Fruit fly (Drosophila melanogaster) whole organism, prepupa: ENCODE measurements around the gene Nrx-1.

Experiments used
- Blimp-1 ChIP-seq: fragments of 200-800 bp; sonication (Bioruptor generic); optimal IDR thresholded peaks from 3 replicates; lab custom pipeline; 2017; ENCODE audit warnings: missing biosample characterization, missing genetic modification characterization, mild to moderate bottlenecking, moderate library complexity, missing genetic modification reagents
- CG10631 ChIP-seq: fragments of 200-800 bp; sonication (Bioruptor generic); optimal IDR thresholded peaks from 2 replicates; lab custom pipeline; 2016; ENCODE audit warnings: missing biosample characterization, missing genetic modification characterization
- CG16779 ChIP-seq: fragments of 200-800 bp; sonication (Bioruptor generic); optimal IDR thresholded peaks from 3 replicates; lab custom pipeline; 2017; ENCODE audit warnings: missing biosample characterization, mild to moderate bottlenecking, missing genetic modification characterization
- CG4318 ChIP-seq: fragments of 200-800 bp; sonication (Bioruptor generic); optimal IDR thresholded peaks from 3 replicates; lab custom pipeline; 2017; ENCODE audit warnings: missing biosample characterization, mild to moderate bottlenecking, missing genetic modification characterization
- Ets96B ChIP-seq: fragments of 200-800 bp; optimal IDR thresholded peaks from 2 replicates; lab custom pipeline; 2019; ENCODE audit warnings: missing biosample characterization, mild to moderate bottlenecking, missing genetic modification characterization, moderate library complexity
- Sox102F ChIP-seq: fragments of 200-800 bp; sonication (Bioruptor generic); optimal IDR thresholded peaks from 2 replicates; lab custom pipeline; 2016; ENCODE audit warnings: missing biosample characterization, mild to moderate bottlenecking, missing genetic modification characterization
- Sox15 ChIP-seq: fragments of 200-800 bp; sonication (Bioruptor generic); optimal IDR thresholded peaks from 3 replicates; lab custom pipeline; 2016; ENCODE audit warnings: missing biosample characterization, missing genetic modification characterization
- fd59A ChIP-seq: fragments of 200-800 bp; sonication (Bioruptor generic); optimal IDR thresholded peaks from 2 replicates; lab custom pipeline; 2017; ENCODE audit warnings: missing biosample characterization, mild to moderate bottlenecking, missing genetic modification characterization, missing genetic modification reagents
- lz ChIP-seq: fragments of 200-800 bp; sonication (Bioruptor generic); optimal IDR thresholded peaks from 3 replicates; lab custom pipeline; 2016; ENCODE audit warnings: missing biosample characterization, missing genetic modification characterization
- salr ChIP-seq, 2 experiments: fragments of 200-800 bp; sonication (Bioruptor generic); optimal IDR thresholded peaks; 3 replicates each; lab custom pipeline; 2016 to 2018; ENCODE audit warnings: missing biosample characterization in 2 of 2, missing genetic modification characterization in 2 of 2, mild to moderate bottlenecking in 1 of 2

dm6 chr3R:22487037-22487492, 18.8 kb downstream of the Nrx-1 start, which contains the start of gene Pfdn5:
- TF ChIP-seq lz (GFP tag; lab: Kevin White, UChicago) (no peak), CG4318 (GFP tag; lab: Kevin White, UChicago) (no peak), Ets96B (tag; lab: Kevin White, UChicago) (no peak), CG16779 (tag; lab: Kevin White, UChicago) (no peak), Sox102F (no peak), Sox15 (GFP tag; lab: Kevin White, UChicago) (no peak), fd59A (GFP tag; lab: Kevin White, UChicago) (no peak), CG10631 (GFP tag; lab: Kevin White, UChicago) (no peak), salr (GFP tag; optimal IDR thresholded peaks at IDR 0.05; lab: Kevin White, UChicago) (no peak), Blimp-1 (GFP tag; lab: Kevin White, UChicago) (no peak)
